Worm (Caenorhabditis elegans) whole organism, young adult: ENCODE results near the gene cutl-11.
"Not testable (repeated sequence)": the region's sequence is repeated elsewhere in the genome, so short reads cannot be mapped to it uniquely, and the experiment has no call there.

Experiments used
- K11D2.4 ChIP-seq: fragments of 200-800 bp; sonication (Bioruptor generic); IDR thresholded peaks from 2 replicates; pipeline ENCODE4 v1.3.6; 2022; ENCODE audit warnings: missing genetic modification reagents, missing genetic modification characterization, missing compliant biosample characterization
- Y53F4B.3 ChIP-seq: fragments of 200-800 bp; sonication (Bioruptor generic); IDR thresholded peaks from 2 replicates; pipeline ENCODE4 v1.3.6; 2022; ENCODE audit warnings: missing genetic modification reagents, missing genetic modification characterization, missing compliant biosample characterization
- ceh-40 ChIP-seq: fragments of 200-800 bp; sonication (Bioruptor generic); IDR thresholded peaks from 2 replicates; pipeline ENCODE4 v1.3.6; 2022; ENCODE audit warnings: missing genetic modification characterization, missing compliant biosample characterization
- egrh-3 ChIP-seq: fragments of 200-800 bp; sonication (Bioruptor generic); IDR thresholded peaks from 2 replicates; pipeline ENCODE4 v1.3.6; 2022; ENCODE audit warnings: missing genetic modification reagents, missing genetic modification characterization, missing compliant biosample characterization
- ets-4 ChIP-seq: fragments of 200-800 bp; sonication (Bioruptor generic); optimal IDR thresholded peaks from 2 replicates; lab custom pipeline; 2018; ENCODE audit warnings: mild to moderate bottlenecking, missing genetic modification characterization, missing compliant biosample characterization
- nhr-179 ChIP-seq: sonication (generic microtip); optimal IDR thresholded peaks from 2 replicates; lab custom pipeline; 2016; ENCODE audit warnings: mild to moderate bottlenecking, missing genetic modification characterization, missing compliant biosample characterization
- nhr-90 ChIP-seq: sonication (generic microtip); optimal IDR thresholded peaks from 2 replicates; lab custom pipeline; 2016; ENCODE audit warnings: missing genotype, mild to moderate bottlenecking, missing genetic modification characterization, missing compliant biosample characterization
- tlf-1 ChIP-seq: fragments of 200-800 bp; sonication (Bioruptor generic); optimal IDR thresholded peaks from 2 replicates; lab custom pipeline; 2018; ENCODE audit warnings: mild to moderate bottlenecking, missing genetic modification characterization, missing compliant biosample characterization
- unc-62 ChIP-seq: fragments of 150-350 bp; optimal IDR thresholded peaks from 2 replicates; lab custom pipeline; 2014; ENCODE audit warnings: missing biosample characterization, missing genetic modification reagents, missing genetic modification characterization

ce11 chrX:11643767-11644235 is 6.8 kb downstream of the cutl-11 start, which contains the start of gene sto-4:
- not testable (repeated sequence) for TF ChIP-seq nhr-179 (tag; lab: Kevin White, UChicago); ets-4 (GFP tag; lab: Kevin White, UChicago); Y53F4B.3 (GFP tag; lab: Robert Waterston, UW); nhr-90 (tag; lab: Kevin White, UChicago); unc-62 (GFP tag; lab: Kevin White, UChicago); ceh-40
- peak; percentile 53; the same call in 1 of the 2 replicates for TF ChIP-seq K11D2.4
- TF ChIP-seq tlf-1 (GFP tag; lab: Kevin White, UChicago), result peak; percentile 57
- TF ChIP-seq egrh-3 (GFP tag; lab: Robert Waterston, UW), result peak; percentile 89
